Worm (Caenorhabditis elegans) whole organism, L4/young adult: Measurements from ENCODE around the gene Y49G5A.1.

Source experiments
- W03F9.2 ChIP-seq: fragments of 150-350 bp; optimal IDR thresholded peaks from 2 replicates; lab custom pipeline; 2014; ENCODE audit warnings: missing biosample characterization, missing genetic modification characterization
- dao-5 ChIP-seq: sonication (generic microtip); optimal IDR thresholded peaks from 2 replicates; lab custom pipeline; 2016; ENCODE audit warnings: missing genotype, missing genetic modification characterization, moderate library complexity, missing compliant biosample characterization
- him-1 ChIP-seq: sonication (generic microtip); optimal IDR thresholded peaks from 2 replicates; lab custom pipeline; 2016; ENCODE audit warnings: missing genotype, missing genetic modification reagents, missing genetic modification characterization, missing compliant biosample characterization

DNA sequence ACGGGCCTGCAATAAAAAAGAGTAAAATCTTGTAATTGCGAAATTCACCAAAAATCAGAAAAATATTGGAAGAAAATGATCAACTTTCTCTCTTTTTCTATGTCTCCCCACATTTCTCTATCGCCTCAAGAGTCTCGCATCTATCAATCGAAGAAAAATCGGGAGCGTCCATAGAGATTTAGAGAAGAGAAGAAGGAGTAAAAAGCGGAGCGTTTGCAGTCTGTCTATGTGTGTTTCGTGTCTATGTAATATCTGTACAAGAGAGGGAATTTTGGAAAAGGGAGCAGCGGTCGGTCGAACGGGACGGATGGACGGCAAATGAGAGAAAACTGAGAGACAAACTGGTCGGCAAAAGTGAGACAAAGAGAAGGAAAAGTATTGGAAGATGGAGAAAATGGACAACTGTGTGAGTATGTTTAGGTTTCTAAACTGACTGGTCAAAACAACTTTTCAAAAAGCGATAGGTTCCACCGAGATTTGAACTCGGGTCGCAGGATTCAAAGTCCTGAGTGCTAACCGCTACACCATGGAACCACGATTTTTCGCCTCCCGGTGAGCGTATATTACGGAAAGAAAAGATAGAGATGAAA is 42.6 kb upstream of the Y49G5A.1 start:
- TF ChIP-seq him-1 (tag; lab: Kevin White, UChicago): no peak
- TF ChIP-seq dao-5 (tag; lab: Kevin White, UChicago): no peak
- peak; percentile 56 for TF ChIP-seq W03F9.2 (tag; lab: Kevin White, UChicago)
